Worm (Caenorhabditis elegans) whole organism, L3 larva: Measurements from ENCODE around the gene H20J04.7.

Experiments used
- ZK546.5 ChIP-seq: sonication (generic microtip); optimal IDR thresholded peaks from 2 replicates; lab custom pipeline; 2017; ENCODE audit warnings: missing biosample characterization, missing genetic modification characterization
- aly-2 ChIP-seq: fragments of 150-350 bp; optimal IDR thresholded peaks from 2 replicates; lab custom pipeline; 2014; ENCODE audit warnings: missing biosample characterization, missing genetic modification characterization
- ama-1 ChIP-seq: fragments of 150-350 bp; optimal IDR thresholded peaks from 2 replicates; lab custom pipeline; 2018
- ceh-16 ChIP-seq: sonication (generic microtip); optimal IDR thresholded peaks from 2 replicates; lab custom pipeline; 2017; ENCODE audit warnings: missing biosample characterization, missing genetic modification characterization
- ceh-82 ChIP-seq: fragments of 150-350 bp; optimal IDR thresholded peaks from 2 replicates; lab custom pipeline; 2014; ENCODE audit warnings: missing biosample characterization, missing genetic modification characterization
- ceh-9 ChIP-seq: sonication (generic microtip); optimal IDR thresholded peaks from 2 replicates; lab custom pipeline; 2018; ENCODE audit warnings: missing biosample characterization, missing genetic modification characterization
- daf-12 ChIP-seq: fragments of 150-350 bp; optimal IDR thresholded peaks from 2 replicates; lab custom pipeline; 2014; ENCODE audit warnings: missing biosample characterization, missing genetic modification reagents, missing genetic modification characterization
- egl-27 ChIP-seq: sonication (generic microtip); optimal IDR thresholded peaks from 4 replicates; lab custom pipeline; 2017; ENCODE audit warnings: missing biosample characterization, missing genetic modification reagents, missing genetic modification characterization
- elt-1 ChIP-seq: fragments of 150-350 bp; optimal IDR thresholded peaks from 2 replicates; lab custom pipeline; 2014; ENCODE audit warnings: missing biosample characterization, missing genetic modification characterization
- elt-2 ChIP-seq: sonication (generic microtip); optimal IDR thresholded peaks from 2 replicates; lab custom pipeline; 2016; ENCODE audit warnings: missing genetic modification reagents, mild to moderate bottlenecking, missing genetic modification characterization, missing compliant biosample characterization
- eor-1 ChIP-seq, 2 experiments: fragments of 150-350 bp; optimal IDR thresholded peaks; 2 replicates each; lab custom pipeline; 2014 to 2018; ENCODE audit warnings: missing biosample characterization in 2 of 2, missing genetic modification characterization in 2 of 2
- fkh-10 ChIP-seq: sonication (generic microtip); optimal IDR thresholded peaks from 2 replicates; lab custom pipeline; 2017; ENCODE audit warnings: missing biosample characterization, missing genetic modification reagents, missing genetic modification characterization
- fos-1 ChIP-seq: fragments of 150-350 bp; optimal IDR thresholded peaks from 2 replicates; lab custom pipeline; 2014; ENCODE audit warnings: missing biosample characterization, missing genetic modification characterization
- jun-1 ChIP-seq: fragments of 150-350 bp; optimal IDR thresholded peaks from 2 replicates; lab custom pipeline; 2014; ENCODE audit warnings: missing biosample characterization, missing genetic modification reagents, missing genetic modification characterization
- lin-15B ChIP-seq: fragments of 150-350 bp; optimal IDR thresholded peaks from 2 replicates; lab custom pipeline; 2014; ENCODE audit warnings: missing biosample characterization, missing genetic modification characterization
- lin-39 ChIP-seq: fragments of 150-350 bp; optimal IDR thresholded peaks from 2 replicates; lab custom pipeline; 2018; ENCODE audit warnings: missing biosample characterization, missing genetic modification reagents, missing genetic modification characterization
- lsy-12 ChIP-seq: sonication (generic microtip); optimal IDR thresholded peaks from 2 replicates; lab custom pipeline; 2016; ENCODE audit warnings: mild to moderate bottlenecking, missing genetic modification characterization, missing compliant biosample characterization
- mml-1 ChIP-seq: fragments of 150-350 bp; sonication (generic microtip); optimal IDR thresholded peaks from 3 replicates; lab custom pipeline; 2014; ENCODE audit warnings: missing biosample characterization, missing genetic modification characterization
- nfya-1 ChIP-seq: sonication (generic microtip); optimal IDR thresholded peaks from 2 replicates; lab custom pipeline; 2017; ENCODE audit warnings: missing genetic modification characterization, mild to moderate bottlenecking, missing compliant biosample characterization, antibody characterized with exemption, moderate library complexity; ENCODE audit not compliant: insufficient read depth
- nhr-11 ChIP-seq: fragments of 150-350 bp; optimal IDR thresholded peaks from 2 replicates; lab custom pipeline; 2014; ENCODE audit warnings: missing biosample characterization, missing genetic modification characterization
- nhr-12 ChIP-seq: fragments of 150-350 bp; optimal IDR thresholded peaks from 2 replicates; lab custom pipeline; 2014; ENCODE audit warnings: missing biosample characterization, missing genetic modification characterization
- nhr-237 ChIP-seq: fragments of 150-350 bp; optimal IDR thresholded peaks from 2 replicates; lab custom pipeline; 2014; ENCODE audit warnings: missing biosample characterization, missing genetic modification characterization
- nhr-25 ChIP-seq: sonication (generic microtip); optimal IDR thresholded peaks from 2 replicates; lab custom pipeline; 2017; ENCODE audit warnings: missing biosample characterization, missing genetic modification characterization
- nhr-28 ChIP-seq: fragments of 150-350 bp; optimal IDR thresholded peaks from 2 replicates; lab custom pipeline; 2014; ENCODE audit warnings: missing biosample characterization, missing genetic modification characterization
- nhr-43 ChIP-seq: sonication (generic microtip); optimal IDR thresholded peaks from 2 replicates; lab custom pipeline; 2016; ENCODE audit warnings: mild to moderate bottlenecking, missing genetic modification characterization, missing compliant biosample characterization; ENCODE audit not compliant: poor library complexity, severe bottlenecking
- nhr-67 ChIP-seq: fragments of 150-350 bp; optimal IDR thresholded peaks from 2 replicates; lab custom pipeline; 2014; ENCODE audit warnings: missing biosample characterization, missing genetic modification characterization
- nhr-77 ChIP-seq: fragments of 150-350 bp; optimal IDR thresholded peaks from 2 replicates; lab custom pipeline; 2014; ENCODE audit warnings: missing biosample characterization, missing genetic modification characterization
- pha-4 ChIP-seq: fragments of 150-350 bp; optimal IDR thresholded peaks from 2 replicates; lab custom pipeline; 2014; ENCODE audit warnings: missing biosample characterization, missing genetic modification reagents, missing genetic modification characterization
- pqm-1 ChIP-seq: fragments of 150-350 bp; optimal IDR thresholded peaks from 2 replicates; lab custom pipeline; 2017; ENCODE audit warnings: missing biosample characterization, missing genetic modification characterization, inconsistent platforms
- skn-1 ChIP-seq: fragments of 150-350 bp; optimal IDR thresholded peaks from 2 replicates; lab custom pipeline; 2014; ENCODE audit warnings: missing biosample characterization, missing genetic modification characterization
- snpc-4 ChIP-seq: fragments of 150-350 bp; optimal IDR thresholded peaks from 2 replicates; lab custom pipeline; 2014; ENCODE audit warnings: missing biosample characterization, missing genetic modification characterization
- tbx-2 ChIP-seq: sonication (generic microtip); optimal IDR thresholded peaks from 2 replicates; lab custom pipeline; 2016; ENCODE audit warnings: mild to moderate bottlenecking, missing genetic modification characterization, missing compliant biosample characterization
- unc-39 ChIP-seq: sonication (generic microtip); optimal IDR thresholded peaks from 4 replicates; lab custom pipeline; 2017; ENCODE audit warnings: missing biosample characterization, missing genetic modification characterization
- zag-1 ChIP-seq: fragments of 150-350 bp; optimal IDR thresholded peaks from 2 replicates; lab custom pipeline; 2014; ENCODE audit warnings: missing biosample characterization, missing genetic modification characterization

Gene H20J04.7

DNA sequence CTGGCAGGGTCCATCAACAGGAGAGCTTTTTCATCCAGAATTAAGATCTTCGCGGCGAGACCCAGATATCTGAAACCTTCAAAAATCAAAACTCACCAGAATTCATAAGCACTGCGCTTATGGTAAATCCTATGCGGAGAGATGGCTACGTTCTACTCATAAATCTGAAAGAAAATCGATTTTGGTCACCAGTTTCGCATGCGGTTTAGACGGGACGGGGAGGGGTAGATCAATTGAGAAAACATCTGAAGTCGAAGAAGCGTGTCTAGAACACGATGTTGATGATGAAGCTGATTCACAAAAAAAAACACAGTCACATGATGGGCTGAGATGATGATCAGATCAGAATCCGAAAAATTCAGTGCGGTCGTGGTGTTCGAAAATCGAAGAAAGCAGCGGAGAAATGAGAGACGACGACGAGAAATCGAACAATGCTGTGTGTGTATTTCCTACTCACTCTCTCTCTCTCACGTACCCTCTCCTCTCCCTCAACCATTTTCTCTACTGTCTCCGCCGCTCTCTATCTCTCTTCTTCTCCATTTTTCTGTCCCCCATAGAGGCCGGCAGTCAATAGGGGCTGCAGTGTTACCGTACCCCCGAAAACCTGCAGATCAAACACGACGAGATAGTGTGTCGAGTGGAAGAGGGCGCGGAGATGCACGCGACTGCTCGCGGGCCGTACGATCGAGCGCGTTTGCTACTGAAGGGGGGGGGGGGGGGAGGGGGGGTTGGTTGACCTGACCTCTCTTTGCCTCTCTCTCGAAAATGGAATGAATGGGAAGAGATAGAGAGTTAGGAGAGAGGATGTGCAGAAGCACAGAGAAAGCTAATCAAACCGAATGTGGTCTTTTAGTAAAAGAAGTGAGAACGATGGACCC is 21.4 kb upstream of the H20J04.7 start, which contains the start of gene ntl-2 (continued):
- TF ChIP-seq nhr-77 (tag; lab: Kevin White, UChicago) (peak; percentile 58), snpc-4 (tag; lab: Kevin White, UChicago) (peak; percentile 88), mml-1 (tag; lab: Kevin White, UChicago) (no peak), lsy-12 (tag; lab: Kevin White, UChicago) (peak; percentile 96), nhr-67 (tag; lab: Kevin White, UChicago) (no peak), fos-1 (tag; lab: Kevin White, UChicago) (peak; percentile 64), jun-1 (tag; lab: Kevin White, UChicago) (peak; percentile 94), nhr-11 (tag; lab: Kevin White, UChicago) (peak; percentile 61)

DNA sequence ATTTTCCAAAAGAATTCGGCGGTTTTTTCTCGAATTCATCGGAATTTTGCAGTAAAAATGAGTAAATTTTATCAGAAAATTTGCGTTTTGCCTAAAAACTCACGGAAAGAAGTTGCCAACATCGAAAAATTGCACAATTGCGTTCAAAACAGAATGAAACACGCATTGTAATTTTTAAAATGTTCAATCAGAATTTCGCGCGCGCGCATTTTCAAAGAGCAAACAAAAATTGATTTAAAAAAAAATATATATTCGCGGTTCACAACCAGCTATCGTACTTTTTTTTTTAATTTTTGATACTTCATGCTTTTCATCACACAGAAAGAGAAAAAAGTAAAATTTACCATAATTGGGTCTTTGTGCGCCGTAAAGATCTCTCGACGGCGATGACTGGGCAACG is 19.8 kb upstream of the H20J04.7 start:
- TF ChIP-seq ceh-16 (no peak), nhr-12 (tag; lab: Kevin White, UChicago) (no peak), skn-1 (no peak), jun-1 (tag; lab: Kevin White, UChicago) (no peak), nhr-25 (no peak), pqm-1 (tag; lab: Kevin White, UChicago) (no peak), egl-27 (tag; lab: Kevin White, UChicago) (no peak), lin-15B (tag; lab: Kevin White, UChicago) (no peak), tbx-2 (tag; lab: Kevin White, UChicago) (no peak)

DNA sequence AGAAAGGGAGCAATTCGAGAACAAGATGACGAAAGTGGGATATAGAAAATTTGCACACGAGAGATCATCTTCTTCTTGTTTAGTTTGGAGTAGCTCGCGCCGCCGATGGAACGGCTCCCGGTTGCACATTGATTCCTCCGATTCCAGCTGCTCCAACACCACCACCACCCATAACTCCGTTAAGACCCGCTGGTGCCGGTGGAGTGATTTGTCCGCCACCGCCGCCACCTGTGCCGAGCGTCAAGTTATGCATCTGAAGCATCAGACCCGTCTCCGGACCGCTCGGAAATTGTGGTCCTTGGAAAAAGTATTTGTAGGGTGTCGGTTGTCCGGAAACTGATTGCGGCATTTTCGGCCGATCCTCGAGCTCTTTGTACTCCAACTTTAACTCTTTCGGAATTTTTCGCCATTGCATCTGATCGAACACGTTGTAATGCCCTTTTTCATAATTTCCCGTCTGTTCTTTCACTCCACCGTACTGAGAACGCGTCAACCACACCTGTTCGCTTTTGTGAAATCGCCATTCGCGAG is 17.8 kb upstream of the H20J04.7 start:
- TF ChIP-seq nhr-12 (tag; lab: Kevin White, UChicago) (no peak), ama-1 (lab: Kevin White, UChicago) (no peak), daf-12 (tag; lab: Kevin White, UChicago) (no peak), nhr-11 (tag; lab: Kevin White, UChicago) (no peak), ZK546.5 (tag; lab: Kevin White, UChicago) (no peak), nhr-28 (no peak), lin-39 (tag; lab: Kevin White, UChicago) (no peak), fos-1 (tag; lab: Kevin White, UChicago) (no peak), ceh-82 (tag; lab: Kevin White, UChicago) (no peak), skn-1 (no peak), eor-1 (tag; optimal IDR thresholded peaks at IDR 0.05; lab: Kevin White, UChicago) (no peak), elt-1 (tag; lab: Kevin White, UChicago) (no peak)

DNA sequence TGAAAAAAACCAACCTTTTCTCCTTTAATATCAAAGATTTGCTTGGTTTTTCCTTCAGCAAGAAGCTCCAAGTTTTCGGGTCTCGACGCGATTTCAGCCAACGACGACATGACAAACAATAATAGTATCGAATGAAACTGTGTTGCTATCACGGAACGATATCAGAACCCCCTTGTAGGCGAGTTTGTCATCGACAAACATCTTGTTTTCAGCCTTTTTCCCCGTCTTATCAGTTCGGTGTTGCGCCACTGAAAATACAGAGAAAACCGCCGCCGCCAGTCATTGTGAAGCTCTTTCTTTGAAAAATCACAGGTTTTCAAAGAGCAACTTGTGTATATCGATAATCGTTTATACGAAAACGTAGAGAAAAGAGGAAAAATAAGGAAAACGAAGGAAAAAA is 17.3 kb upstream of the H20J04.7 start, which contains the start of gene paic-1:
Gene paic-1, minus strand, starts transcription at position 120 of the 400 bp plus-strand sequence.
- peak; percentile 21 for TF ChIP-seq nhr-43 (tag; lab: Kevin White, UChicago)
- TF ChIP-seq ama-1 (lab: Kevin White, UChicago) = peak; percentile 82
- no peak for TF ChIP-seq fos-1 (tag; lab: Kevin White, UChicago)
- no peak for TF ChIP-seq zag-1 (tag; lab: Kevin White, UChicago)
- TF ChIP-seq pha-4 (tag; lab: Kevin White, UChicago) = peak; percentile 24
- TF ChIP-seq elt-2 (tag; lab: Kevin White, UChicago) = peak; percentile 80
- TF ChIP-seq pqm-1 (tag; lab: Kevin White, UChicago) = peak; percentile 32
- no peak for TF ChIP-seq elt-1 (tag; lab: Kevin White, UChicago)
- no peak for TF ChIP-seq nhr-237
- TF ChIP-seq fkh-10 (GFP tag; lab: Kevin White, UChicago) = no peak
- TF ChIP-seq skn-1 = peak; percentile 21
- no peak for TF ChIP-seq nfya-1 (tag; lab: Kevin White, UChicago)
- no peak for TF ChIP-seq lin-39 (tag; lab: Kevin White, UChicago)
- TF ChIP-seq, all 47 proteins: peak for 6

DNA sequence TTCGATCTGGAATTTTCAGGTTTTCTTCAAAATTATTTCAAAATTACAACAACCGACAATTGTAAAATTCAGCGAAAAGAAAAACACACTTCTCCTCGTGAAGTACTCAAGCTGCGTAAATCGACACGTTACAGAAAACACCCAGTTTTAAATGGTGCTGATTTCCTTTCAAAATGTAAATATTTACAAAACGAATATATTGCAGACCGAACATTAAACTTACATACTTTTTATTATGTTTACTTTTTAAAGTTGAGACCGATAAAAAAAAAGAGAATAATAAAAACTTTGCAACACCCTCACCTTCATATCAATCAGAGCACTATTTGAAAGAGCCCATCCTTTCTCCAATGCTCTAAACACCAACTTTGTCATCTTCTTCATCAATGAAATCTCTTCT is 15.7 kb upstream of the H20J04.7 start:
- TF ChIP-seq pha-4 (tag; lab: Kevin White, UChicago) (peak; percentile 78), aly-2 (tag; lab: Kevin White, UChicago) (no peak), nhr-77 (tag; lab: Kevin White, UChicago) (no peak), ceh-9 (tag; lab: Kevin White, UChicago) (no peak), unc-39 (tag; lab: Kevin White, UChicago) (no peak), nfya-1 (tag; lab: Kevin White, UChicago) (no peak), zag-1 (tag; lab: Kevin White, UChicago) (no peak), elt-2 (tag; lab: Kevin White, UChicago) (peak; percentile 0)
